Worm (Caenorhabditis elegans): ENCODE data around the gene F58B4.2.

Gene F58B4.2

DNA sequence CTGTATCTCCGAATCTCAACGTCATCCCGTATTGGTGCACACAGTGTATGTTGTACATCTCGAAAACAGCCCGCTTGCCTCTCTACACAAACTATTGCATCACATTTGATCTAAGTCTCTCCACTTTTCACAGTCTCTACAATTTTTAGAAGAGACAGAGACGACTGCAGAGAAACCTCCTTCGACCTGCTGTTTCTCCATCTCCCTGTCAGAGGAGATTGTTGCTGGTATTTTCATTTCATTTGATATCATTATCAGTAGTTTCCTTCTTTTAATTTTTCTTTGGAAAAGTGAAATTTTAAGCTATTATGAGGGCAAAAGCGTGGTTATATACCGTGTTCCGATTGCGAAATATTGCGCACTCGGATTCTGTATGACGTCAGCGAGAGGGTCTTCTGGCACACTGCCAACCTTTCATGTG, 22.3 kb upstream of the F58B4.2 start (continued):
- peak; percentile 20 for TF ChIP-seq nhr-76 (tag; optimal IDR thresholded peaks at IDR 0.05)
- peak; percentile 75 for TF ChIP-seq ama-1 (optimal IDR thresholded peaks at IDR 0.05)
- peak; percentile 26 for TF ChIP-seq R02D3.7 (tag; optimal IDR thresholded peaks at IDR 0.05)
- no peak for TF ChIP-seq sea-2 (GFP tag; optimal IDR thresholded peaks at IDR 0.05)
- TF ChIP-seq elt-1 (tag; optimal IDR thresholded peaks at IDR 0.05), result peak; percentile 58
- TF ChIP-seq fkh-10 (GFP tag; optimal IDR thresholded peaks at IDR 0.05), result peak; percentile 32
- TF ChIP-seq skn-1 (tag; optimal IDR thresholded peaks at IDR 0.05), result peak; percentile 39
- peak; percentile 44 for TF ChIP-seq jun-1 (tag; optimal IDR thresholded peaks at IDR 0.05)
- peak; percentile 88 for TF ChIP-seq pqm-1 (tag; optimal IDR thresholded peaks at IDR 0.05)
- TF ChIP-seq egl-27 (tag; optimal IDR thresholded peaks at IDR 0.05), result peak; percentile 31
- no peak for TF ChIP-seq ZK546.5 (tag; optimal IDR thresholded peaks at IDR 0.05)
- no peak for TF ChIP-seq unc-39 (tag; optimal IDR thresholded peaks at IDR 0.05)
- no peak for TF ChIP-seq fkh-2 (tag; optimal IDR thresholded peaks at IDR 0.05)
- TF ChIP-seq nhr-23 (tag; optimal IDR thresholded peaks at IDR 0.05), result peak; percentile 60
- TF ChIP-seq nhr-67 (tag; optimal IDR thresholded peaks at IDR 0.05), result no peak
- TF ChIP-seq tbx-2 (tag; optimal IDR thresholded peaks at IDR 0.05), result no peak
- TF ChIP-seq ztf-4 (tag; optimal IDR thresholded peaks at IDR 0.05), result no peak
- no peak for TF ChIP-seq eor-1 (tag; optimal IDR thresholded peaks at IDR 0.05)
- peak; percentile 39 for TF ChIP-seq snpc-4 (tag; optimal IDR thresholded peaks at IDR 0.05)
- TF ChIP-seq ztf-11 (tag; optimal IDR thresholded peaks at IDR 0.05), result no peak
- peak; percentile 19 for TF ChIP-seq nhr-25 (tag; optimal IDR thresholded peaks at IDR 0.05)
- no peak for TF ChIP-seq nhr-11 (tag; optimal IDR thresholded peaks at IDR 0.05)
- no peak for TF ChIP-seq nhr-12 (tag; optimal IDR thresholded peaks at IDR 0.05)
- TF ChIP-seq lin-39 (tag; optimal IDR thresholded peaks at IDR 0.05), result no peak
- peak; percentile 94 for TF ChIP-seq elt-2 (tag; optimal IDR thresholded peaks at IDR 0.05)

DNA sequence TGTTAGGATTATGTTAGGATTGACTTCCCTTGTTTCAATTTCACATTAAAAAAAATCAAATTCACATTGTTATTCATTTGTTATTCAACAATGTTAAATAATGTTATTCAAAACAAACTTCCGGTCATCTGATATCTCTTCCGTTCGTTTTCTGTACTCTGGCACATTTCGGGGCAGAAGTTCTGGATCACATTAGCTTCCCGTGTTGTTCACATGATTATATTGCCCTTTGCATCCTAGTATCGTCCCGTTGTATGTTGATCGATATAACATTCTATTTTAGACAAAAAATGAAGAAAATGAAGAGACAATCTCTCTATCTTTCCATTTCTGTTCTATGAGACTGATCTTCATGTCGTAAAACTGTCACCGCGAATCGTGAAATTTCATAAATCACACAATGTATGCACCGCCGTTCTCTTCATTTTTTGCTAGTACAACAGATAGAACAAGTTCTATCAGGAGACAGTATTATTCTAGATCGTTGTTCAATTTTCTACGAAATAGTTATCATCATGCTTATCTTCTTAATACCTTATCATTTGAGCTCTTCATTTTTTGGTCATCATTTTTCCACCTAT, 21.8 kb upstream of the F58B4.2 start:
- no peak for TF ChIP-seq ceh-82 (tag; optimal IDR thresholded peaks at IDR 0.05)
- TF ChIP-seq nhr-23 (tag; optimal IDR thresholded peaks at IDR 0.05), result peak; percentile 36
- peak; percentile 20 for TF ChIP-seq fos-1 (tag; optimal IDR thresholded peaks at IDR 0.05)
- TF ChIP-seq nhr-43 (tag; optimal IDR thresholded peaks at IDR 0.05; ENCODE audit: poor library complexity, severe bottlenecking), result peak; percentile 85
- peak; percentile 8 for TF ChIP-seq nhr-25 (tag; optimal IDR thresholded peaks at IDR 0.05)

DNA sequence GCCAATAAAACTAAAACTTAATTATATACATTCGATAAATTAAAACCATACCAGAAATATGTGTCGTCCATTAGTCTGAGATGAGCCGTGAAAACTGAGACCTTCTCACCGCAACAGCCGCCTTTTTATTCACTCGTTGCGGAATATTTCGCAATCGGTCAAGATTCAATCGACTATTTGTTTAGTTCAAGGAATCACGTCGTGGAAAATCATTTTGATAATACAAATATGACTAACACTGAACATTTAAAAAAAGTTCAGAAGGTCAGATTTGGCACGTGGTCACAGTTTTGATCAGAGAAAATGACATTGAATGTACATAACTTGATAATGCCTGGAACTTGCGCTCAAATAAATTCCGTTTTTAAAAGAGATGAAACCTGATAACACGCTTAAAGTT, 20.5 kb upstream of the F58B4.2 start, which contains the start of gene F17C11.11:
TSS of gene F17C11.11 (minus strand) at position 79 of the 400 bp plus-strand sequence.
- TF ChIP-seq ceh-28 (tag; optimal IDR thresholded peaks at IDR 0.05) (no peak), mdl-1 (tag; optimal IDR thresholded peaks at IDR 0.05) (no peak), nhr-28 (tag; optimal IDR thresholded peaks at IDR 0.05) (no peak), fkh-10 (GFP tag; optimal IDR thresholded peaks at IDR 0.05) (no peak), egl-27 (tag; optimal IDR thresholded peaks at IDR 0.05) (no peak), hmg-11 (tag; optimal IDR thresholded peaks at IDR 0.05) (no peak), fos-1 (tag; optimal IDR thresholded peaks at IDR 0.05) (no peak), pha-4 (tag; optimal IDR thresholded peaks at IDR 0.05) (peak; percentile 6), ama-1 (optimal IDR thresholded peaks at IDR 0.05) (no peak), nhr-23 (tag; optimal IDR thresholded peaks at IDR 0.05) (peak; percentile 4), ceh-9 (tag; optimal IDR thresholded peaks at IDR 0.05) (no peak), eor-1 (tag; optimal IDR thresholded peaks at IDR 0.05) (no peak), ZK546.5 (tag; optimal IDR thresholded peaks at IDR 0.05) (no peak), egl-5 (tag; optimal IDR thresholded peaks at IDR 0.05) (no peak), snpc-4 (tag; optimal IDR thresholded peaks at IDR 0.05) (no peak), nfya-1 (tag; optimal IDR thresholded peaks at IDR 0.05; ENCODE audit: insufficient read depth) (no peak), lin-39 (tag; optimal IDR thresholded peaks at IDR 0.05) (no peak), elt-2 (tag; optimal IDR thresholded peaks at IDR 0.05) (peak; percentile 77), nhr-12 (tag; optimal IDR thresholded peaks at IDR 0.05) (no peak), R02D3.7 (tag; optimal IDR thresholded peaks at IDR 0.05) (no peak), nhr-25 (tag; optimal IDR thresholded peaks at IDR 0.05) (no peak), pqm-1 (tag; optimal IDR thresholded peaks at IDR 0.05) (peak; percentile 62), fkh-2 (tag; optimal IDR thresholded peaks at IDR 0.05) (no peak), zag-1 (tag; optimal IDR thresholded peaks at IDR 0.05) (no peak), lin-15B (tag; optimal IDR thresholded peaks at IDR 0.05) (no peak)
